Fruit fly (Drosophila melanogaster): ENCODE results near the gene Cen.

The Cen gene

DNA sequence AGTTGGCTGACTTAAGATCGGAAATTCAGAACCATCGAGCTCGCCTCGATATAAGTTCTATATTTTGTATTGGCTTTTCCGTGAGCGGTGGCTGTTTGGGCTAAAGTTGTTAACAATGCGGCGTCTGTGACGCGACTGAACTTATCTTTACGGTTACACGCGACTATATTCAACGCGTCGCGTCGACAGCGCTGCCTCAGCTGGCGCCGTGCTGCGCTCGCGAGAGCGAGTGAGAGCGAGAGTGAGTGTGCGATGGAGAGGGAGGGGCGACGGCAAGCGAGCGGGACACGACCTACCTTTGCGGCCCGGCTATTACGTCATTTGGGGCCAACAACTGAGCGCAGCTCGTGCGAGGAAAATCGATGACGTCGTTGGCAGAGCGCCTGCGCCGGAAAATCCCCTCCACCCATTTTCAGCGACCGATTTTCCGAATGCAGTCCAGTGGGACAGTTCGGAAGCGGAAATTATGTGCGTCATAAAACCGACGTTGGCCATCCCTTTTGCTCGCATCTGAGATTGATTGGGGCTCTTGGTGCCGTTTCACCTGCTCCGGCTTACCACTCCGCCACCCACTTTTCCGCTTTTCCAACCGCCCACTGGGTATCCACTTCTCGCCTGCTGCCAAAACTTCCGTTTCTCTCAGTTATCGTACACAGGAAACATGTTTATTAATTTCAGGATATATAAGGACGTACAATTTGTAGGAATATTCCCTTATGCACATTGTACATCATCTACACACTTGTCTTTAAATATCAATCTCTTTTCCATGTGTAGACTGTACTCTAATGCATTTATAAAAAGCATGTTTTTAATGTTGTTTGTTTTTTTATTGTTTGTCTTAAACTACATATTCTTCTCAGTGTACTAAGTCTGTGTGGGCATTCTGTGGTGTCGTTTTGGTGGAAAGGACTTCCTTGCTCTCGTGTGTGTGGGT, 33.1 kb upstream of the Cen start, which contains the start of gene Hr38 (continued):
- TF ChIP-seq CG9727 (GFP tag; optimal IDR thresholded peaks at IDR 0.05), result peak; percentile 27
- peak; percentile 33 for TF ChIP-seq CG2712 (tag; optimal IDR thresholded peaks at IDR 0.05)
- TF ChIP-seq row (GFP tag; IDR thresholded peaks at IDR 0.05), result peak; percentile 74
- peak; percentile 32 for TF ChIP-seq Drgx (GFP tag; IDR thresholded peaks at IDR 0.05)
- TF ChIP-seq Xrp1 (GFP tag; IDR thresholded peaks at IDR 0.05), result peak; percentile 23; the same call in 1 of the 2 replicates
- TF ChIP-seq Oli (tag; optimal IDR thresholded peaks at IDR 0.05), result peak; percentile 47
- peak; percentile 69 for TF ChIP-seq z (GFP tag; IDR thresholded peaks at IDR 0.05)
- peak; percentile 37 for TF ChIP-seq CG12219 (GFP tag; optimal IDR thresholded peaks at IDR 0.05)
- peak; percentile 36 for TF ChIP-seq CG13624 (GFP tag; optimal IDR thresholded peaks at IDR 0.05)
- peak; percentile 47 for TF ChIP-seq bcd (GFP tag; optimal IDR thresholded peaks at IDR 0.05)
- peak; percentile 59 for TF ChIP-seq cwo (GFP tag; optimal IDR thresholded peaks at IDR 0.05)
- TF ChIP-seq CG34376 (GFP tag; optimal IDR thresholded peaks at IDR 0.05), result peak; percentile 52
- TF ChIP-seq ewg (GFP tag; optimal IDR thresholded peaks at IDR 0.05), result peak; percentile 95
- TF ChIP-seq Side (GFP tag; optimal IDR thresholded peaks at IDR 0.05), result peak; percentile 48
- TF ChIP-seq Ets97D (GFP tag; optimal IDR thresholded peaks at IDR 0.05), result peak; percentile 12
- peak; percentile 38 for TF ChIP-seq unpg (GFP tag; optimal IDR thresholded peaks at IDR 0.05)
- peak; percentile 50 for TF ChIP-seq Dip3 (GFP tag; optimal IDR thresholded peaks at IDR 0.05)
- TF ChIP-seq sc (optimal IDR thresholded peaks at IDR 0.05), result no peak
- no peak for TF ChIP-seq sc (GFP tag; optimal IDR thresholded peaks at IDR 0.05)
- peak; percentile 41 to 90 for TF ChIP-seq Pdp1 (GFP tag; optimal IDR thresholded peaks at IDR 0.05)
- TF ChIP-seq Rx (GFP tag; IDR thresholded peaks at IDR 0.05), result no peak
- TF ChIP-seq fd3F (GFP tag; optimal IDR thresholded peaks at IDR 0.05), result peak; percentile 29
- TF ChIP-seq dpn (GFP tag; optimal IDR thresholded peaks at IDR 0.05), result peak; percentile 23 to 56
- no peak for TF ChIP-seq CkIIα-i1 (GFP tag; IDR thresholded peaks at IDR 0.05)
- TF ChIP-seq HLH3B (GFP tag; IDR thresholded peaks at IDR 0.05), result peak; percentile 41
- TF ChIP-seq CG7271 (tag; optimal IDR thresholded peaks at IDR 0.05), result no peak
- peak; percentile 88 for TF ChIP-seq BtbVII (GFP tag; optimal IDR thresholded peaks at IDR 0.05)
- peak; percentile 45 for TF ChIP-seq gro (GFP tag; optimal IDR thresholded peaks at IDR 0.05)
- TF ChIP-seq CG10366 (GFP tag; IDR thresholded peaks at IDR 0.05), result no peak; the same call in 1 of the 2 replicates
- TF ChIP-seq Hey (tag; optimal IDR thresholded peaks at IDR 0.05), result no peak
- no peak for TF ChIP-seq Bdp1 (GFP tag; optimal IDR thresholded peaks at IDR 0.05)
- peak; percentile 51 for TF ChIP-seq CG13424 (tag; optimal IDR thresholded peaks at IDR 0.05)
- peak; percentile 55 for TF ChIP-seq pho (GFP tag; optimal IDR thresholded peaks at IDR 0.05)
- peak; percentile 84 for TF ChIP-seq Fer1 (GFP tag; optimal IDR thresholded peaks at IDR 0.05)
- TF ChIP-seq Hmr (GFP tag; optimal IDR thresholded peaks at IDR 0.05), result peak; percentile 78
- peak; percentile 18 for TF ChIP-seq jing (GFP tag; optimal IDR thresholded peaks at IDR 0.05)
- TF ChIP-seq Aef1 (GFP tag; IDR thresholded peaks at IDR 0.05), result 0 out of 3 replicates have a peak, but pooled peaks have one; percentile 31
- peak; percentile 49 for TF ChIP-seq mam (GFP tag; optimal IDR thresholded peaks at IDR 0.05)
- TF ChIP-seq Sox102F (GFP tag; optimal IDR thresholded peaks at IDR 0.05), result peak; percentile 65
- TF ChIP-seq ATbp (GFP tag; optimal IDR thresholded peaks at IDR 0.05), result no peak
- TF ChIP-seq jumu (GFP tag; optimal IDR thresholded peaks at IDR 0.05), result peak; percentile 28
- TF ChIP-seq fd96Cb (tag; optimal IDR thresholded peaks at IDR 0.05), result peak; percentile 42
- TF ChIP-seq BEAF-32 (GFP tag; optimal IDR thresholded peaks at IDR 0.05), result no peak
- peak; percentile 52 for TF ChIP-seq ind (GFP tag; optimal IDR thresholded peaks at IDR 0.05)
- peak; percentile 37 for TF ChIP-seq pnt (GFP tag; optimal IDR thresholded peaks at IDR 0.05)
- peak; percentile 85 for TF ChIP-seq CG2678 (tag; optimal IDR thresholded peaks at IDR 0.05)
- peak; percentile 34 for TF ChIP-seq CG12659 (GFP tag; optimal IDR thresholded peaks at IDR 0.05)
- peak; percentile 28; the same call in 1 of the 2 replicates for TF ChIP-seq lmd (GFP tag; IDR thresholded peaks at IDR 0.05)

All from whole organism, embryonic.